Worm (Caenorhabditis elegans) whole organism, late embryonic: ENCODE data around the gene T13F3.8.

Experiments
- ama-1 ChIP-seq: fragments of 150-350 bp; optimal IDR thresholded peaks from 2 replicates; lab custom pipeline; 2014
- ceh-14 ChIP-seq: sonication (generic microtip); optimal IDR thresholded peaks from 2 replicates; lab custom pipeline; 2016; ENCODE audit warnings: missing genotype, missing genetic modification characterization, missing compliant biosample characterization
- ceh-18 ChIP-seq: sonication (generic microtip); optimal IDR thresholded peaks from 2 replicates; lab custom pipeline; 2016; ENCODE audit warnings: missing genetic modification characterization, missing compliant biosample characterization
- ceh-22 ChIP-seq: sonication (generic microtip); optimal IDR thresholded peaks from 2 replicates; lab custom pipeline; 2017; ENCODE audit warnings: missing biosample characterization, missing genetic modification characterization
- ceh-31 ChIP-seq: sonication (generic microtip); optimal IDR thresholded peaks from 2 replicates; lab custom pipeline; 2016; ENCODE audit warnings: missing genetic modification characterization, missing compliant biosample characterization
- ceh-45 ChIP-seq: fragments of 200-800 bp; sonication (Bioruptor generic); IDR thresholded peaks from 2 replicates; pipeline ENCODE4 v1.3.6; 2022; ENCODE audit warnings: missing genetic modification reagents, missing genetic modification characterization, missing compliant biosample characterization
- nhr-11 ChIP-seq: fragments of 150-350 bp; optimal IDR thresholded peaks from 2 replicates; lab custom pipeline; 2014; ENCODE audit warnings: missing biosample characterization, missing genetic modification characterization
- nhr-232 ChIP-seq: sonication (generic microtip); optimal IDR thresholded peaks from 2 replicates; lab custom pipeline; 2016; ENCODE audit warnings: missing genetic modification characterization, missing compliant biosample characterization
- pat-9 ChIP-seq: fragments of 200-800 bp; sonication (Bioruptor generic); optimal IDR thresholded peaks from 2 replicates; lab custom pipeline; 2018; ENCODE audit warnings: mild to moderate bottlenecking, missing genetic modification characterization, moderate library complexity, missing compliant biosample characterization
- pqm-1 ChIP-seq: sonication (generic microtip); optimal IDR thresholded peaks from 2 replicates; lab custom pipeline; 2016; ENCODE audit warnings: missing genetic modification characterization, missing compliant biosample characterization
- sox-4 ChIP-seq: sonication (generic microtip); optimal IDR thresholded peaks from 2 replicates; lab custom pipeline; 2017; ENCODE audit warnings: mild to moderate bottlenecking, missing genetic modification characterization, inconsistent platforms, missing compliant biosample characterization
- ttx-3 ChIP-seq: sonication (generic microtip); optimal IDR thresholded peaks from 2 replicates; lab custom pipeline; 2016; ENCODE audit warnings: missing genetic modification reagents, missing genetic modification characterization, missing compliant biosample characterization
- unc-55 ChIP-seq: sonication (generic microtip); optimal IDR thresholded peaks from 2 replicates; lab custom pipeline; 2017; ENCODE audit warnings: missing biosample characterization, missing genetic modification reagents, missing genetic modification characterization

- no peak for TF ChIP-seq ttx-3 (tag; lab: Kevin White, UChicago)
- TF ChIP-seq ama-1 (lab: Kevin White, UChicago): no peak
- TF ChIP-seq ceh-31: no peak
- no peak for TF ChIP-seq ceh-14 (tag; lab: Kevin White, UChicago)
- TF ChIP-seq pqm-1 (tag; lab: Kevin White, UChicago): no peak
- TF ChIP-seq nhr-232 (tag; lab: Kevin White, UChicago): no peak
- no peak for TF ChIP-seq unc-55 (GFP tag; lab: Kevin White, UChicago)
- no peak for TF ChIP-seq nhr-11
- no peak for TF ChIP-seq ceh-45 (GFP tag; lab: Robert Waterston, UW)
- no peak for TF ChIP-seq ceh-22 (tag; lab: Kevin White, UChicago)
- TF ChIP-seq pat-9 (tag; lab: Kevin White, UChicago): no peak
- TF ChIP-seq ceh-18 (tag; lab: Kevin White, UChicago): no peak
- TF ChIP-seq sox-4: no peak
Observed at ce11 chrV:16308343-16308742, 38.7 kb downstream of the T13F3.8 start.
